Worm (Caenorhabditis elegans) whole organism, L1 larva: ENCODE measurements around the gene nmy-1.

Experiments used
- aly-2 ChIP-seq: fragments of 150-350 bp; optimal IDR thresholded peaks from 2 replicates; lab custom pipeline; 2014; ENCODE audit warnings: missing biosample characterization, missing genetic modification characterization
- ama-1 ChIP-seq: fragments of 150-350 bp; optimal IDR thresholded peaks from 2 replicates; lab custom pipeline; 2014
- blmp-1 ChIP-seq: fragments of 150-350 bp; optimal IDR thresholded peaks from 2 replicates; lab custom pipeline; 2014; ENCODE audit warnings: missing biosample characterization, missing genetic modification characterization
- fkh-4 ChIP-seq: sonication (generic microtip); optimal IDR thresholded peaks from 2 replicates; lab custom pipeline; 2016; ENCODE audit warnings: missing compliant biosample characterization, missing genetic modification characterization, borderline replicate concordance
- hpl-2 ChIP-seq: fragments of 150-350 bp; optimal IDR thresholded peaks from 2 replicates; lab custom pipeline; 2014; ENCODE audit warnings: missing biosample characterization, missing genetic modification reagents, missing genetic modification characterization
- jun-1 ChIP-seq: fragments of 150-350 bp; optimal IDR thresholded peaks from 2 replicates; lab custom pipeline; 2014; ENCODE audit warnings: missing biosample characterization, missing genetic modification reagents, missing genetic modification characterization
- lin-13 ChIP-seq: fragments of 150-350 bp; optimal IDR thresholded peaks from 2 replicates; lab custom pipeline; 2014; ENCODE audit warnings: missing biosample characterization, missing genetic modification reagents, missing genetic modification characterization
- mep-1 ChIP-seq: fragments of 150-350 bp; optimal IDR thresholded peaks from 2 replicates; lab custom pipeline; 2014; ENCODE audit warnings: missing biosample characterization, missing genetic modification characterization
- nhr-237 ChIP-seq: fragments of 150-350 bp; optimal IDR thresholded peaks from 2 replicates; lab custom pipeline; 2014; ENCODE audit warnings: missing biosample characterization, missing genetic modification characterization
- nhr-47 ChIP-seq: sonication (generic microtip); optimal IDR thresholded peaks from 2 replicates; lab custom pipeline; 2016; ENCODE audit warnings: mild to moderate bottlenecking, missing genetic modification characterization, moderate library complexity, missing compliant biosample characterization
- tbx-2 ChIP-seq: sonication (generic microtip); optimal IDR thresholded peaks from 2 replicates; lab custom pipeline; 2016; ENCODE audit warnings: missing genetic modification characterization, missing compliant biosample characterization
- zag-1 ChIP-seq: fragments of 150-350 bp; optimal IDR thresholded peaks from 2 replicates; lab custom pipeline; 2014; ENCODE audit warnings: missing biosample characterization, missing genetic modification characterization
- ztf-11 ChIP-seq, 2 experiments: sonication (generic microtip); optimal IDR thresholded peaks; 2 replicates each; lab custom pipeline; 2016 to 2017; ENCODE audit warnings: missing genetic modification characterization in 2 of 2, missing biosample characterization in 1 of 2, missing compliant biosample characterization in 1 of 2

DNA sequence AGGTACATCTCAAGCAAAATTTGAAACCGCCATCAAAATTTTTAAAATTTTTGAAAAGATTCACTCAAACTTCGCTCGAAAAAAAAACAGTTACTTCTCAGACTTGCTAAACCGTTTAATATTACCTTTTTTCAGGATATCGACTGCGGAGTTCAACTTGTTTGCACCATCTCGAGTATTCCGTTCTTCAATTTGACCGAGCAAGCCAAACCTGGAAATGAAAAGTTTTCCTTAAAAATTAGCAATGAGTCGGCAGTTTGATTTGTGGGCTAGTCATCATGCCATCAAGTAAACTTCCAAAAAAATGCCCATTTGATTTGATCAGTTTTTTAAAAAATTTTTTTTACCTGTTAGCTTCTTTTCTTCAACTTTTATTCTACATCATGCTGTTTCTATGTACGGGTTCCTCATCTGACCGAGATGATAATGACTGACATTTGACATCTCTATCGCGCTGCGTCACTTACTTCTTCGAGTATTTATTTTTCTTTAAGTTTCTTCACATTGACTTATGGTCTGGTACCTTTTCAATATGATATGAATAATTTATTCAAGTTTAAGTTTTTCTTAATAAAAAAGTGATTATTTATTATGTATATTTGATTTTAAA, 19.2 kb upstream of the nmy-1 start:
- TF ChIP-seq nhr-47 (tag; lab: Kevin White, UChicago) (no peak), blmp-1 (no peak), fkh-4 (tag; lab: Kevin White, UChicago) (no peak), aly-2 (tag; lab: Kevin White, UChicago) (no peak), hpl-2 (GFP tag; lab: Kevin White, UChicago) (no peak), tbx-2 (tag; lab: Kevin White, UChicago) (no peak), nhr-237 (tag; lab: Kevin White, UChicago) (no peak), zag-1 (no peak), ama-1 (peak; percentile 12), lin-13 (GFP tag; lab: Kevin White, UChicago) (no peak), jun-1 (tag; lab: Kevin White, UChicago) (no peak), mep-1 (tag; lab: Kevin White, UChicago) (peak; percentile 11), ztf-11 (tag; optimal IDR thresholded peaks at IDR 0.05; lab: Kevin White, UChicago) (no peak)
